Worm (Caenorhabditis elegans) whole organism, mixed stage, embryonic: ENCODE data around the gene kvs-5.

Source experiments
- bed-3 ChIP-seq: fragments of 200-800 bp; sonication (Bioruptor generic); optimal IDR thresholded peaks from 3 replicates; lab custom pipeline; 2018; ENCODE audit warnings: mild to moderate bottlenecking, missing genetic modification characterization, moderate library complexity, missing compliant biosample characterization
- blmp-1 ChIP-seq: fragments of 150-350 bp; optimal IDR thresholded peaks from 2 replicates; lab custom pipeline; 2014; ENCODE audit warnings: missing biosample characterization, missing genetic modification characterization
- ceh-39 ChIP-seq: fragments of 150-350 bp; optimal IDR thresholded peaks from 2 replicates; lab custom pipeline; 2014; ENCODE audit warnings: missing biosample characterization, missing genetic modification characterization
- cnd-1 ChIP-seq: fragments of 200-800 bp; sonication (Bioruptor generic); optimal IDR thresholded peaks from 2 replicates; lab custom pipeline; 2018; ENCODE audit warnings: mild to moderate bottlenecking, missing genetic modification characterization, missing compliant biosample characterization
- elt-3 ChIP-seq: fragments of 150-350 bp; optimal IDR thresholded peaks from 2 replicates; lab custom pipeline; 2014; ENCODE audit warnings: missing biosample characterization, missing genetic modification characterization
- flh-1 ChIP-seq: fragments of 200-800 bp; sonication (Bioruptor generic); optimal IDR thresholded peaks from 2 replicates; lab custom pipeline; 2018; ENCODE audit warnings: mild to moderate bottlenecking, missing genetic modification characterization, moderate library complexity, missing compliant biosample characterization
- hlh-1 ChIP-seq: fragments of 150-350 bp; optimal IDR thresholded peaks from 2 replicates; lab custom pipeline; 2014; ENCODE audit warnings: missing biosample characterization, missing genetic modification reagents, missing genetic modification characterization
- lin-13 ChIP-seq: fragments of 150-350 bp; optimal IDR thresholded peaks from 2 replicates; lab custom pipeline; 2014; ENCODE audit warnings: missing biosample characterization, missing genetic modification characterization
- lsy-2 ChIP-seq: fragments of 150-350 bp; optimal IDR thresholded peaks from 2 replicates; lab custom pipeline; 2014; ENCODE audit warnings: missing biosample characterization, missing genetic modification characterization
- mep-1 ChIP-seq: fragments of 150-350 bp; optimal IDR thresholded peaks from 2 replicates; lab custom pipeline; 2017; ENCODE audit warnings: missing biosample characterization, missing genetic modification reagents, missing genetic modification characterization, inconsistent platforms
- mls-2 ChIP-seq: sonication (generic microtip); optimal IDR thresholded peaks from 2 replicates; lab custom pipeline; 2016; ENCODE audit warnings: mild to moderate bottlenecking, missing genetic modification characterization, moderate library complexity, missing compliant biosample characterization
- nhr-12 ChIP-seq: fragments of 150-350 bp; optimal IDR thresholded peaks from 2 replicates; lab custom pipeline; 2014; ENCODE audit warnings: missing biosample characterization, missing genetic modification characterization
- nhr-2 ChIP-seq: fragments of 150-350 bp; optimal IDR thresholded peaks from 2 replicates; lab custom pipeline; 2014; ENCODE audit warnings: missing biosample characterization, missing genetic modification characterization
- nhr-237 ChIP-seq: fragments of 150-350 bp; optimal IDR thresholded peaks from 2 replicates; lab custom pipeline; 2014; ENCODE audit warnings: missing biosample characterization, missing genetic modification characterization
- nhr-28 ChIP-seq: fragments of 150-350 bp; optimal IDR thresholded peaks from 2 replicates; lab custom pipeline; 2014; ENCODE audit warnings: missing biosample characterization, missing genetic modification characterization
- nhr-76 ChIP-seq: sonication (generic microtip); optimal IDR thresholded peaks from 2 replicates; lab custom pipeline; 2017; ENCODE audit warnings: missing biosample characterization, missing genetic modification characterization
- sem-2 ChIP-seq: fragments of 200-800 bp; sonication (Bioruptor generic); optimal IDR thresholded peaks from 2 replicates; lab custom pipeline; 2018; ENCODE audit warnings: mild to moderate bottlenecking, missing genetic modification characterization, missing compliant biosample characterization
- snpc-4 ChIP-seq: fragments of 150-350 bp; optimal IDR thresholded peaks from 2 replicates; lab custom pipeline; 2014; ENCODE audit warnings: missing biosample characterization, missing genetic modification characterization
- sptf-1 ChIP-seq: sonication (generic microtip); optimal IDR thresholded peaks from 2 replicates; lab custom pipeline; 2017; ENCODE audit warnings: mild to moderate bottlenecking, missing genetic modification characterization, moderate library complexity, missing compliant biosample characterization
- tbx-8 ChIP-seq: fragments of 200-800 bp; sonication (Bioruptor generic); optimal IDR thresholded peaks from 2 replicates; lab custom pipeline; 2018; ENCODE audit warnings: mild to moderate bottlenecking, missing genetic modification characterization, moderate library complexity, missing compliant biosample characterization
- unc-120 ChIP-seq: sonication (generic microtip); optimal IDR thresholded peaks from 2 replicates; lab custom pipeline; 2017; ENCODE audit warnings: missing genetic modification characterization, missing compliant biosample characterization; ENCODE audit not compliant: poor library complexity, severe bottlenecking
- unc-39 ChIP-seq: fragments of 150-350 bp; optimal IDR thresholded peaks from 2 replicates; lab custom pipeline; 2014; ENCODE audit warnings: missing biosample characterization, missing genetic modification characterization
- unc-62 ChIP-seq: fragments of 150-350 bp; optimal IDR thresholded peaks from 2 replicates; lab custom pipeline; 2014; ENCODE audit warnings: missing biosample characterization, missing genetic modification reagents, missing genetic modification characterization
- zip-8 ChIP-seq: fragments of 150-350 bp; optimal IDR thresholded peaks from 2 replicates; lab custom pipeline; 2014; ENCODE audit warnings: missing biosample characterization, missing genetic modification characterization

Gene kvs-5

ce11 chrIV:800518-800917 is 64.0 kb downstream of the kvs-5 start, which contains the start of gene mrpl-46:
Gene mrpl-46, plus strand, starts transcription at chrIV:800818.
- TF ChIP-seq tbx-8 (GFP tag; lab: Kevin White, UChicago): no peak
- TF ChIP-seq nhr-237 (tag; lab: Kevin White, UChicago): no peak
- no peak for TF ChIP-seq unc-62
- no peak for TF ChIP-seq flh-1
- TF ChIP-seq sptf-1 (tag; lab: Kevin White, UChicago): no peak
- no peak for TF ChIP-seq zip-8
- TF ChIP-seq nhr-12: no peak
- TF ChIP-seq nhr-2 (tag; lab: Kevin White, UChicago): no peak
- TF ChIP-seq bed-3 (GFP tag; lab: Kevin White, UChicago): no peak
- no peak for TF ChIP-seq nhr-28 (tag; lab: Kevin White, UChicago)
- TF ChIP-seq ceh-39: no peak
- TF ChIP-seq mls-2 (tag; lab: Kevin White, UChicago): no peak
- TF ChIP-seq lin-13: no peak
- TF ChIP-seq mep-1: no peak
- TF ChIP-seq unc-39 (tag; lab: Kevin White, UChicago): no peak
- TF ChIP-seq lsy-2 (tag; lab: Kevin White, UChicago): no peak
- TF ChIP-seq cnd-1: no peak
- no peak for TF ChIP-seq snpc-4 (tag; lab: Kevin White, UChicago)

- TF ChIP-seq nhr-12 (no peak), zip-8 (no peak), lsy-2 (tag; lab: Kevin White, UChicago) (no peak), unc-120 (tag; lab: Kevin White, UChicago) (no peak), mep-1 (no peak), hlh-1 (tag; lab: Kevin White, UChicago) (no peak), flh-1 (no peak), blmp-1 (tag; lab: Kevin White, UChicago) (no peak), sem-2 (GFP tag; lab: Kevin White, UChicago) (no peak), nhr-76 (tag; lab: Kevin White, UChicago) (no peak), elt-3 (tag; lab: Kevin White, UChicago) (no peak)
Measured at ce11 chrIV:801162-801561, 64.6 kb downstream of the kvs-5 start.
